Worm (Caenorhabditis elegans) whole organism, L4 larva: ENCODE results near the gene ril-2.
A peak's percentile ranks its signal among the peaks of the same experiment; 100 is the strongest.

Source experiments
- D1046.2 ChIP-seq: fragments of 200-800 bp; sonication (Bioruptor generic); IDR thresholded peaks from 2 replicates; pipeline ENCODE4 v1.3.6; 2022; ENCODE audit warnings: missing genetic modification characterization, missing compliant biosample characterization
- F10B5.3 ChIP-seq: sonication (generic microtip); optimal IDR thresholded peaks from 2 replicates; lab custom pipeline; 2016; ENCODE audit warnings: mild to moderate bottlenecking, missing genetic modification characterization, missing compliant biosample characterization
- F37D6.2 ChIP-seq: sonication (generic microtip); optimal IDR thresholded peaks from 2 replicates; lab custom pipeline; 2016; ENCODE audit warnings: mild to moderate bottlenecking, missing genetic modification characterization, missing compliant biosample characterization
- F49E8.2 ChIP-seq: sonication (generic microtip); optimal IDR thresholded peaks from 2 replicates; lab custom pipeline; 2016; ENCODE audit warnings: missing compliant biosample characterization, mild to moderate bottlenecking, missing genetic modification characterization, borderline replicate concordance
- R02D3.7 ChIP-seq: fragments of 150-350 bp; sonication (generic microtip); optimal IDR thresholded peaks from 3 replicates; lab custom pipeline; 2014; ENCODE audit warnings: missing biosample characterization, missing genetic modification characterization
- T20F7.1 ChIP-seq: fragments of 200-800 bp; sonication (Bioruptor generic); optimal IDR thresholded peaks from 2 replicates; lab custom pipeline; 2018; ENCODE audit warnings: mild to moderate bottlenecking, missing genetic modification characterization, missing compliant biosample characterization
- aha-1 ChIP-seq: fragments of 150-350 bp; peaks from one replicate; lab custom pipeline; 2014; ENCODE audit warnings: missing biosample characterization, missing genetic modification characterization
- aly-2 ChIP-seq: sonication (generic microtip); optimal IDR thresholded peaks from 2 replicates; lab custom pipeline; 2018; ENCODE audit warnings: missing biosample characterization, missing genetic modification characterization
- attf-4 ChIP-seq: sonication (generic microtip); optimal IDR thresholded peaks from 3 replicates; lab custom pipeline; 2017; ENCODE audit warnings: missing biosample characterization, missing genetic modification characterization
- ceh-32 ChIP-seq: sonication (generic microtip); optimal IDR thresholded peaks from 2 replicates; lab custom pipeline; 2016; ENCODE audit warnings: mild to moderate bottlenecking, missing genetic modification characterization, missing compliant biosample characterization; ENCODE audit not compliant: poor library complexity
- ceh-44 ChIP-seq: fragments of 200-800 bp; sonication (Bioruptor generic); IDR thresholded peaks from 2 replicates; pipeline ENCODE4 v1.3.6; 2022; ENCODE audit warnings: missing genetic modification reagents, missing genetic modification characterization, missing compliant biosample characterization
- ceh-82 ChIP-seq: sonication (generic microtip); optimal IDR thresholded peaks from 2 replicates; lab custom pipeline; 2017; ENCODE audit warnings: missing biosample characterization, missing genetic modification characterization
- ces-1 ChIP-seq: fragments of 150-350 bp; sonication (generic microtip); optimal IDR thresholded peaks from 4 replicates; lab custom pipeline; 2014; ENCODE audit warnings: missing biosample characterization, missing genetic modification reagents, missing genetic modification characterization
- daf-12 ChIP-seq: fragments of 150-350 bp; optimal IDR thresholded peaks from 2 replicates; lab custom pipeline; 2014; ENCODE audit warnings: missing biosample characterization, missing genetic modification reagents, missing genetic modification characterization
- daf-19 ChIP-seq: fragments of 200-800 bp; sonication (Bioruptor generic); conservative IDR thresholded peaks from 2 replicates; pipeline ENCODE4 v1.3.6; 2022; ENCODE audit warnings: missing genetic modification characterization, missing compliant biosample characterization
- daf-8 ChIP-seq: fragments of 200-800 bp; sonication (Bioruptor generic); IDR thresholded peaks from 2 replicates; pipeline ENCODE4 v1.3.6; 2022; ENCODE audit warnings: missing genetic modification characterization, missing compliant biosample characterization
- dve-1 ChIP-seq: sonication (generic microtip); optimal IDR thresholded peaks from 2 replicates; lab custom pipeline; 2017; ENCODE audit warnings: antibody characterized with exemption, mild to moderate bottlenecking, missing genetic modification characterization, missing compliant biosample characterization; ENCODE audit not compliant: insufficient read depth
- egl-27 ChIP-seq: sonication (generic microtip); optimal IDR thresholded peaks from 3 replicates; lab custom pipeline; 2017; ENCODE audit warnings: missing biosample characterization, missing genetic modification reagents, missing genetic modification characterization
- hif-1 ChIP-seq, 2 experiments: sonication (generic microtip); optimal IDR thresholded peaks; 2 replicates each; lab custom pipeline; 2016 to 2017; ENCODE audit warnings: missing compliant biosample characterization in 2 of 2, missing genetic modification characterization in 2 of 2, missing genetic modification reagents in 2 of 2, missing genotype in 2 of 2, mild to moderate bottlenecking in 1 of 2
- hlh-11 ChIP-seq: fragments of 200-800 bp; sonication (Bioruptor generic); optimal IDR thresholded peaks from 2 replicates; lab custom pipeline; 2018; ENCODE audit warnings: mild to moderate bottlenecking, missing genetic modification characterization, missing compliant biosample characterization
- jun-1 ChIP-seq: fragments of 150-350 bp; optimal IDR thresholded peaks from 2 replicates; lab custom pipeline; 2014; ENCODE audit warnings: missing biosample characterization, missing genetic modification reagents, missing genetic modification characterization
- lin-13 ChIP-seq: fragments of 150-350 bp; optimal IDR thresholded peaks from 2 replicates; lab custom pipeline; 2014; ENCODE audit warnings: missing biosample characterization, missing genetic modification reagents, missing genetic modification characterization
- lin-15B ChIP-seq: fragments of 150-350 bp; sonication (generic microtip); optimal IDR thresholded peaks from 3 replicates; lab custom pipeline; 2014; ENCODE audit warnings: missing biosample characterization, missing genetic modification characterization
- lsy-2 ChIP-seq, 2 experiments: fragments of 150-350 bp in 1 of 2; sonication (generic microtip) in 1 of 2; optimal IDR thresholded peaks; 2 replicates each; lab custom pipeline; 2014 to 2017; ENCODE audit warnings: missing biosample characterization in 2 of 2, missing genetic modification characterization in 2 of 2
- mdl-1 ChIP-seq, 2 experiments: fragments of 150-350 bp in 1 of 2; sonication (generic microtip) in 1 of 2; optimal IDR thresholded peaks; 2 replicates each; lab custom pipeline; 2014 to 2017; ENCODE audit warnings: missing biosample characterization in 2 of 2, missing genetic modification characterization in 2 of 2
- mdt-29 ChIP-seq: fragments of 200-800 bp; sonication (Bioruptor generic); IDR thresholded peaks from 2 replicates; pipeline ENCODE4 v1.3.6; 2022; ENCODE audit warnings: missing genetic modification reagents, missing genetic modification characterization, missing compliant biosample characterization
- mep-1 ChIP-seq: fragments of 150-350 bp; sonication (generic microtip); optimal IDR thresholded peaks from 3 replicates; lab custom pipeline; 2014; ENCODE audit warnings: missing biosample characterization, missing genetic modification characterization
- mxl-2 ChIP-seq: fragments of 200-800 bp; sonication (Bioruptor generic); conservative IDR thresholded peaks from 2 replicates; pipeline ENCODE4 v1.3.6; 2022; ENCODE audit warnings: missing genetic modification reagents, missing genetic modification characterization, missing compliant biosample characterization
- mxl-3 ChIP-seq: fragments of 200-800 bp; sonication (Bioruptor generic); optimal IDR thresholded peaks from 2 replicates; lab custom pipeline; 2018; ENCODE audit warnings: mild to moderate bottlenecking, missing genetic modification characterization, missing compliant biosample characterization
- nhr-10 ChIP-seq: fragments of 150-350 bp; optimal IDR thresholded peaks from 2 replicates; lab custom pipeline; 2014; ENCODE audit warnings: missing biosample characterization, missing genetic modification characterization
- nhr-102 ChIP-seq: sonication (generic microtip); optimal IDR thresholded peaks from 2 replicates; lab custom pipeline; 2016; ENCODE audit warnings: mild to moderate bottlenecking, missing genetic modification characterization, moderate library complexity, missing compliant biosample characterization
- nhr-11 ChIP-seq: fragments of 150-350 bp; optimal IDR thresholded peaks from 2 replicates; lab custom pipeline; 2014; ENCODE audit warnings: missing biosample characterization, missing genetic modification characterization
- nhr-237 ChIP-seq: sonication (generic microtip); optimal IDR thresholded peaks from 2 replicates; lab custom pipeline; 2017; ENCODE audit warnings: missing biosample characterization, missing genetic modification characterization
- nhr-25 ChIP-seq: sonication (generic microtip); optimal IDR thresholded peaks from 2 replicates; lab custom pipeline; 2017; ENCODE audit warnings: missing genetic modification characterization, mild to moderate bottlenecking, missing compliant biosample characterization, antibody characterized with exemption, moderate library complexity, borderline replicate concordance; ENCODE audit not compliant: insufficient read depth
- nhr-42 ChIP-seq: fragments of 200-800 bp; sonication (Bioruptor generic); IDR thresholded peaks from 2 replicates; pipeline ENCODE4 v1.3.6; 2022; ENCODE audit warnings: missing genetic modification characterization, missing compliant biosample characterization
- nhr-76 ChIP-seq: fragments of 150-350 bp; optimal IDR thresholded peaks from 2 replicates; lab custom pipeline; 2014; ENCODE audit warnings: missing biosample characterization, missing genetic modification characterization
- php-3 ChIP-seq: fragments of 200-800 bp; sonication (Bioruptor generic); IDR thresholded peaks from 2 replicates; pipeline ENCODE4 v1.3.6; 2022; ENCODE audit warnings: missing genetic modification reagents, missing genetic modification characterization, missing compliant biosample characterization
- rbr-2 ChIP-seq: sonication (generic microtip); optimal IDR thresholded peaks from 2 replicates; lab custom pipeline; 2016; ENCODE audit warnings: missing genotype, missing genetic modification characterization, missing compliant biosample characterization
- set-16 ChIP-seq: fragments of 200-800 bp; sonication (Bioruptor generic); IDR thresholded peaks from 2 replicates; pipeline ENCODE4 v1.3.6; 2022; ENCODE audit warnings: missing genetic modification reagents, missing genetic modification characterization, missing compliant biosample characterization
- skn-1 ChIP-seq: fragments of 150-350 bp; optimal IDR thresholded peaks from 2 replicates; lab custom pipeline; 2014; ENCODE audit warnings: missing biosample characterization, missing genetic modification characterization
- snpc-1.2 ChIP-seq: fragments of 200-800 bp; sonication (Bioruptor generic); IDR thresholded peaks from 2 replicates; pipeline ENCODE4 v1.3.6; 2022; ENCODE audit warnings: missing genetic modification reagents, missing genetic modification characterization, missing compliant biosample characterization
- snpc-4 ChIP-seq: fragments of 150-350 bp; optimal IDR thresholded peaks from 2 replicates; lab custom pipeline; 2014; ENCODE audit warnings: missing biosample characterization, missing genetic modification characterization
- tra-1 ChIP-seq: fragments of 200-800 bp; sonication (Bioruptor generic); IDR thresholded peaks from 2 replicates; pipeline ENCODE4 v1.3.6; 2022; ENCODE audit warnings: missing genetic modification reagents, missing genetic modification characterization, missing compliant biosample characterization
- unc-62 ChIP-seq, 3 experiments: fragments of 150-350 bp in 1 of 3; sonication (generic microtip); optimal IDR thresholded peaks in 2 of 3; peaks in 1 of 3; 1 replicate in 1 of 3; 2 replicates in 2 of 3; lab custom pipeline; 2014 to 2017; ENCODE audit warnings: missing biosample characterization in 3 of 3, missing genetic modification characterization in 3 of 3, missing genetic modification reagents in 3 of 3, missing genotype in 1 of 3
- vab-7 ChIP-seq: fragments of 200-800 bp; sonication (Bioruptor generic); IDR thresholded peaks from 2 replicates; pipeline ENCODE4 v1.3.6; 2022; ENCODE audit warnings: missing genetic modification reagents, missing genetic modification characterization, missing compliant biosample characterization
- zfp-3 ChIP-seq: fragments of 200-800 bp; sonication (Bioruptor generic); conservative IDR thresholded peaks from 2 replicates; pipeline ENCODE4 v1.3.6; 2022; ENCODE audit warnings: missing genetic modification reagents, missing genetic modification characterization, missing compliant biosample characterization

Gene ril-2

ce11 chrV:12637764-12638502, 39.0 kb upstream of the ril-2 start (continued):
- TF ChIP-seq F37D6.2: no peak
- no peak for TF ChIP-seq R02D3.7 (tag; lab: Kevin White, UChicago)
- TF ChIP-seq tra-1 (GFP tag; lab: Robert Waterston, UW): 0 out of 2 replicates have a peak, but pooled peaks have one; percentile 50
- TF ChIP-seq nhr-10 (tag; lab: Kevin White, UChicago): no peak
- TF ChIP-seq dve-1 (tag; lab: Kevin White, UChicago): peak; percentile 35
- peak; percentile 32 for TF ChIP-seq mxl-3 (GFP tag; lab: Kevin White, UChicago)
- no peak for TF ChIP-seq vab-7
- peak; percentile 65 for TF ChIP-seq aha-1 (tag; lab: Kevin White, UChicago)

- TF ChIP-seq ces-1 (GFP tag; lab: Kevin White, UChicago) (no peak), nhr-42 (GFP tag; lab: Robert Waterston, UW) (no peak), set-16 (GFP tag; lab: Robert Waterston, UW) (no peak), mxl-2 (peak; percentile 99), mdt-29 (GFP tag; lab: Robert Waterston, UW) (peak; percentile 36; the same call in 1 of the 2 replicates), mxl-3 (GFP tag; lab: Kevin White, UChicago) (peak; percentile 94), attf-4 (tag; lab: Kevin White, UChicago) (no peak), ceh-44 (no peak), ceh-82 (tag; lab: Kevin White, UChicago) (no peak), aly-2 (tag; lab: Kevin White, UChicago) (no peak), F10B5.3 (no peak), snpc-1.2 (GFP tag; lab: Robert Waterston, UW) (no peak), lsy-2 (tag; optimal IDR thresholded peaks at IDR 0.05; lab: Kevin White, UChicago) (peak; percentile 59 to 60), nhr-237 (tag; lab: Kevin White, UChicago) (no peak), F49E8.2 (tag; lab: Kevin White, UChicago) (no peak), skn-1 (tag; lab: Kevin White, UChicago) (no peak), php-3 (peak; percentile 95), nhr-102 (tag; lab: Kevin White, UChicago) (peak; percentile 66), daf-19 (no peak), hlh-11 (tag; lab: Kevin White, UChicago) (peak; percentile 95), daf-8 (no peak), mep-1 (tag; lab: Kevin White, UChicago) (peak; percentile 76), tra-1 (GFP tag; lab: Robert Waterston, UW) (peak; percentile 80; the same call in 1 of the 2 replicates), snpc-4 (no peak), egl-27 (tag; lab: Kevin White, UChicago) (no peak), mdl-1 (tag; optimal IDR thresholded peaks at IDR 0.05; lab: Kevin White, UChicago) (peak; percentile 32 to 85), T20F7.1 (GFP tag; lab: Kevin White, UChicago) (peak; percentile 46), D1046.2 (GFP tag; lab: Robert Waterston, UW) (no peak), zfp-3 (no peak; the same call in 1 of the 2 replicates), daf-12 (no peak), ceh-32 (no peak), lin-13 (GFP tag; lab: Kevin White, UChicago) (peak; percentile 8), hif-1 (tag; optimal IDR thresholded peaks at IDR 0.05; lab: Kevin White, UChicago) (peak in 1 of 2 experiments; percentile 30), nhr-25 (tag; lab: Kevin White, UChicago) (peak; percentile 67), lin-15B (tag; lab: Kevin White, UChicago) (no peak), rbr-2 (tag; lab: Kevin White, UChicago) (peak; percentile 48), dve-1 (tag; lab: Kevin White, UChicago) (peak; percentile 86), jun-1 (tag; lab: Kevin White, UChicago) (peak; percentile 23), nhr-11 (tag; lab: Kevin White, UChicago) (peak; percentile 28), nhr-76 (tag; lab: Kevin White, UChicago) (no peak), unc-62 (GFP tag; optimal IDR thresholded peaks at IDR 0.05 in 1 of 2; lab: Kevin White, UChicago) (peak in 1 of 2 experiments; percentile 98), unc-62 (tag; optimal IDR thresholded peaks at IDR 0.05; lab: Kevin White, UChicago) (no peak), R02D3.7 (tag; lab: Kevin White, UChicago) (no peak)
Measured at ce11 chrV:12637238-12637690, 38.3 kb upstream of the ril-2 start, which contains the start of gene F56H9.2. TSS of gene F56H9.2 (plus strand) at chrV:12637663.
